Fruit fly (Drosophila melanogaster) whole organism, embryonic: ENCODE results near the gene CG44004.
A peak's percentile ranks its signal among the peaks of the same experiment; 100 is the strongest.

Experiments used
- Bgb ChIP-seq: fragments of 200-800 bp; sonication (Bioruptor generic); IDR thresholded peaks from 2 replicates; pipeline ENCODE4 v1.3.6; 2022; ENCODE audit warnings: missing biosample characterization, missing genetic modification characterization; ENCODE audit not compliant: partially characterized antibody
- CG11093 ChIP-seq: fragments of 200-800 bp; sonication (Bioruptor generic); IDR thresholded peaks from 3 replicates; pipeline ENCODE4 v1.3.6; 2022; ENCODE audit warnings: missing biosample characterization, missing genetic modification characterization
- CG11247 ChIP-seq: fragments of 200-800 bp; sonication (Bioruptor generic); IDR thresholded peaks from 2 replicates; pipeline ENCODE4 v1.3.6; 2022; ENCODE audit warnings: missing biosample characterization, missing genetic modification characterization
- CG13424 ChIP-seq: fragments of 200-800 bp; sonication (Bioruptor generic); optimal IDR thresholded peaks from 2 replicates; lab custom pipeline; 2019; ENCODE audit warnings: missing biosample characterization, mild to moderate bottlenecking, missing genetic modification characterization, moderate library complexity
- CG15073 ChIP-seq: fragments of 200-800 bp; sonication (Bioruptor generic); optimal IDR thresholded peaks from 2 replicates; lab custom pipeline; 2016; ENCODE audit warnings: missing biosample characterization, missing genetic modification characterization
- CG17568 ChIP-seq: fragments of 200-800 bp; sonication (Bioruptor generic); optimal IDR thresholded peaks from 2 replicates; lab custom pipeline; 2018; ENCODE audit warnings: missing biosample characterization, mild to moderate bottlenecking, missing genetic modification characterization, moderate library complexity
- CG18599 ChIP-seq: fragments of 200-800 bp; sonication (Bioruptor generic); optimal IDR thresholded peaks from 3 replicates; lab custom pipeline; 2017; ENCODE audit warnings: missing biosample characterization, missing genetic modification characterization, mild to moderate bottlenecking, moderate library complexity, missing genetic modification reagents
- CG3726 ChIP-seq: fragments of 200-800 bp; sonication (Bioruptor generic); IDR thresholded peaks from 3 replicates; pipeline ENCODE4, ENCODE4 v1.3.6; 2022; ENCODE audit warnings: missing biosample characterization, missing genetic modification characterization
- CG4282 ChIP-seq: fragments of 200-800 bp; sonication (Bioruptor generic); optimal IDR thresholded peaks from 2 replicates; lab custom pipeline; 2016; ENCODE audit warnings: missing biosample characterization, missing genetic modification characterization
- CG4617 ChIP-seq: fragments of 200-800 bp; sonication (Bioruptor generic); optimal IDR thresholded peaks from 3 replicates; lab custom pipeline; 2016; ENCODE audit warnings: missing biosample characterization, missing genetic modification characterization, borderline replicate concordance
- CG6272 ChIP-seq: fragments of 200-800 bp; sonication (Bioruptor generic); IDR thresholded peaks from 2 replicates; pipeline ENCODE4 v1.3.6; 2022; ENCODE audit warnings: missing biosample characterization, missing genetic modification characterization
- CG6689 ChIP-seq: fragments of 200-800 bp; sonication (Bioruptor generic); IDR thresholded peaks from 2 replicates; pipeline ENCODE4 v1.3.6; 2022; ENCODE audit warnings: missing biosample characterization, missing genetic modification characterization
- CG7357 ChIP-seq: fragments of 200-800 bp; sonication (Bioruptor generic); IDR thresholded peaks from 3 replicates; pipeline ENCODE4 v1.3.6; 2022; ENCODE audit warnings: missing biosample characterization, missing genetic modification characterization
- CG7745 ChIP-seq: fragments of 200-800 bp; sonication (Bioruptor generic); optimal IDR thresholded peaks from 2 replicates; lab custom pipeline; 2018; ENCODE audit warnings: missing biosample characterization, mild to moderate bottlenecking, missing genetic modification characterization, moderate library complexity
- CG7928 ChIP-seq: fragments of 200-800 bp; sonication (Bioruptor generic); optimal IDR thresholded peaks from 2 replicates; lab custom pipeline; 2017; ENCODE audit warnings: missing biosample characterization, mild to moderate bottlenecking, missing genetic modification characterization
- CG9932 ChIP-seq: fragments of 200-800 bp; sonication (Bioruptor generic); IDR thresholded peaks from 2 replicates; pipeline ENCODE4 v1.3.6; 2022; ENCODE audit warnings: missing biosample characterization, missing genetic modification characterization
- CkIIα-i1 ChIP-seq: fragments of 200-800 bp; sonication (Bioruptor generic); IDR thresholded peaks from 2 replicates; pipeline ENCODE4 v1.3.6; 2022; ENCODE audit warnings: missing biosample characterization, missing genetic modification characterization
- Dfd ChIP-seq, 2 experiments: fragments of >200 bp; optimal IDR thresholded peaks; 2 replicates each; lab custom pipeline; 2017; ENCODE audit warnings: missing biosample characterization in 2 of 2, missing genetic modification characterization in 2 of 2
- Elba2 ChIP-seq: fragments of 200-800 bp; sonication (Bioruptor generic); optimal IDR thresholded peaks from 3 replicates; lab custom pipeline; 2016; ENCODE audit warnings: missing biosample characterization, missing genetic modification characterization
- Fer3 ChIP-seq: fragments of 200-800 bp; sonication (Bioruptor generic); optimal IDR thresholded peaks from 2 replicates; lab custom pipeline; 2018; ENCODE audit warnings: missing biosample characterization, mild to moderate bottlenecking, missing genetic modification characterization, moderate library complexity
- H15 ChIP-seq: fragments of 200-800 bp; sonication (Bioruptor generic); IDR thresholded peaks from 3 replicates; pipeline ENCODE4 v1.3.6; 2022; ENCODE audit warnings: missing biosample characterization, missing genetic modification characterization
- HLH54F ChIP-seq: fragments of 200-800 bp; sonication (Bioruptor generic); optimal IDR thresholded peaks from 3 replicates; lab custom pipeline; 2016; ENCODE audit warnings: missing biosample characterization, missing genetic modification characterization
- Hr39 ChIP-seq: fragments of >200 bp; optimal IDR thresholded peaks from 2 replicates; lab custom pipeline; 2017
- Hsf ChIP-seq: fragments of 200-800 bp; sonication (Bioruptor generic); optimal IDR thresholded peaks from 3 replicates; lab custom pipeline; 2016; ENCODE audit warnings: missing biosample characterization, missing genetic modification characterization
- Lpt ChIP-seq: fragments of >200 bp; optimal IDR thresholded peaks from 2 replicates; lab custom pipeline; 2018; ENCODE audit warnings: missing biosample characterization, missing genetic modification characterization
- Oaz ChIP-seq: fragments of 200-800 bp; sonication (Bioruptor generic); IDR thresholded peaks from 2 replicates; pipeline ENCODE4 v1.3.6; 2022; ENCODE audit warnings: missing biosample characterization, missing genetic modification characterization
- Opbp ChIP-seq: fragments of 200-800 bp; sonication (Bioruptor generic); IDR thresholded peaks from 3 replicates; pipeline ENCODE4 v1.3.6; 2022; ENCODE audit warnings: missing biosample characterization, missing genetic modification characterization; ENCODE audit not compliant: partially characterized antibody
- Ravus ChIP-seq: fragments of 200-800 bp; sonication (Bioruptor generic); IDR thresholded peaks from 2 replicates; pipeline ENCODE4 v1.3.6; 2022; ENCODE audit warnings: missing biosample characterization, missing genetic modification characterization
- Scr ChIP-seq: fragments of 200-800 bp; sonication (Bioruptor generic); IDR thresholded peaks from 2 replicates; pipeline ENCODE4 v1.3.6; 2022; ENCODE audit warnings: missing biosample characterization, missing genetic modification characterization; ENCODE audit not compliant: partially characterized antibody
- Side ChIP-seq: fragments of 200-800 bp; sonication (Bioruptor generic); optimal IDR thresholded peaks from 2 replicates; lab custom pipeline; 2016; ENCODE audit warnings: missing biosample characterization, missing genetic modification characterization
- Trl ChIP-seq, 3 experiments: fragments of >200 bp in 2 of 3; fragments of 200-800 bp in 1 of 3; sonication (Bioruptor generic) in 1 of 3; optimal IDR thresholded peaks; 2 replicates in 1 of 3; 3 replicates in 2 of 3; lab custom pipeline; 2016 to 2017; ENCODE audit warnings: missing biosample characterization in 1 of 3, missing genetic modification characterization in 1 of 3
- az2 ChIP-seq: fragments of 200-800 bp; sonication (Bioruptor generic); optimal IDR thresholded peaks from 3 replicates; lab custom pipeline; 2016; ENCODE audit warnings: missing biosample characterization, missing genetic modification characterization
- bab2 ChIP-seq: fragments of 200-800 bp; sonication (Bioruptor generic); optimal IDR thresholded peaks from 2 replicates; lab custom pipeline; 2016; ENCODE audit warnings: missing biosample characterization, missing genetic modification characterization
- bowl ChIP-seq: fragments of 200-800 bp; sonication (Bioruptor generic); IDR thresholded peaks from 2 replicates; pipeline ENCODE4 v1.3.6; 2022; ENCODE audit warnings: missing biosample characterization, missing genetic modification characterization
- cad ChIP-seq: fragments of >200 bp; optimal IDR thresholded peaks from 2 replicates; lab custom pipeline; 2017; ENCODE audit warnings: missing biosample characterization, missing genetic modification characterization
- caup ChIP-seq: fragments of 200-800 bp; sonication (Bioruptor generic); optimal IDR thresholded peaks from 3 replicates; lab custom pipeline; 2017; ENCODE audit warnings: missing biosample characterization, mild to moderate bottlenecking, missing genetic modification characterization, moderate library complexity; ENCODE audit not compliant: severe bottlenecking
- crc ChIP-seq: fragments of 200-800 bp; sonication (Bioruptor generic); optimal IDR thresholded peaks from 2 replicates; lab custom pipeline; 2016; ENCODE audit warnings: missing biosample characterization, missing genetic modification characterization
- fd102C ChIP-seq: fragments of 200-800 bp; sonication (Bioruptor generic); optimal IDR thresholded peaks from 2 replicates; lab custom pipeline; 2018; ENCODE audit warnings: missing biosample characterization, mild to moderate bottlenecking, missing genetic modification characterization, moderate library complexity
- gro ChIP-seq: fragments of 200-800 bp; sonication (Bioruptor generic); optimal IDR thresholded peaks from 2 replicates; lab custom pipeline; 2016; ENCODE audit warnings: missing biosample characterization, missing genetic modification characterization
- ind ChIP-seq: fragments of 200-800 bp; sonication (Bioruptor generic); optimal IDR thresholded peaks from 3 replicates; lab custom pipeline; 2016; ENCODE audit warnings: missing biosample characterization, missing genetic modification characterization
- kah ChIP-seq: fragments of 200-800 bp; sonication (Bioruptor generic); optimal IDR thresholded peaks from 2 replicates; lab custom pipeline; 2018; ENCODE audit warnings: missing biosample characterization, mild to moderate bottlenecking, missing genetic modification characterization
- ken ChIP-seq: fragments of 200-800 bp; sonication (Bioruptor generic); IDR thresholded peaks from 3 replicates; pipeline ENCODE4 v1.3.6; 2022; ENCODE audit warnings: missing biosample characterization, missing genetic modification characterization
- kni ChIP-seq: fragments of 200-800 bp; sonication (Bioruptor generic); optimal IDR thresholded peaks from 3 replicates; lab custom pipeline; 2017; ENCODE audit warnings: mild to moderate bottlenecking, missing biosample characterization, missing genetic modification reagents, missing genetic modification characterization
- otp ChIP-seq: fragments of 200-800 bp; sonication (Bioruptor generic); IDR thresholded peaks from 3 replicates; pipeline ENCODE4, ENCODE4 v1.3.6; 2022; ENCODE audit warnings: missing biosample characterization, missing genetic modification characterization
- pzg ChIP-seq: fragments of 200-800 bp; sonication (Bioruptor generic); optimal IDR thresholded peaks from 3 replicates; lab custom pipeline; 2018; ENCODE audit warnings: missing biosample characterization, mild to moderate bottlenecking, missing genetic modification characterization, moderate library complexity
- row ChIP-seq: fragments of 200-800 bp; sonication (Bioruptor generic); IDR thresholded peaks from 3 replicates; pipeline ENCODE4 v1.3.6; 2022; ENCODE audit warnings: missing biosample characterization, missing genetic modification characterization
- salm ChIP-seq: fragments of 200-800 bp; sonication (Bioruptor generic); optimal IDR thresholded peaks from 2 replicates; lab custom pipeline; 2018; ENCODE audit warnings: missing biosample characterization, mild to moderate bottlenecking, missing genetic modification characterization
- sug ChIP-seq: fragments of 200-800 bp; optimal IDR thresholded peaks from 2 replicates; lab custom pipeline; 2019; ENCODE audit warnings: missing biosample characterization, mild to moderate bottlenecking, missing genetic modification characterization, moderate library complexity
- tup ChIP-seq: fragments of 200-800 bp; sonication (Bioruptor generic); optimal IDR thresholded peaks from 2 replicates; lab custom pipeline; 2016; ENCODE audit warnings: missing biosample characterization, mild to moderate bottlenecking, missing genetic modification characterization, moderate library complexity

CG44004 gene

DNA sequence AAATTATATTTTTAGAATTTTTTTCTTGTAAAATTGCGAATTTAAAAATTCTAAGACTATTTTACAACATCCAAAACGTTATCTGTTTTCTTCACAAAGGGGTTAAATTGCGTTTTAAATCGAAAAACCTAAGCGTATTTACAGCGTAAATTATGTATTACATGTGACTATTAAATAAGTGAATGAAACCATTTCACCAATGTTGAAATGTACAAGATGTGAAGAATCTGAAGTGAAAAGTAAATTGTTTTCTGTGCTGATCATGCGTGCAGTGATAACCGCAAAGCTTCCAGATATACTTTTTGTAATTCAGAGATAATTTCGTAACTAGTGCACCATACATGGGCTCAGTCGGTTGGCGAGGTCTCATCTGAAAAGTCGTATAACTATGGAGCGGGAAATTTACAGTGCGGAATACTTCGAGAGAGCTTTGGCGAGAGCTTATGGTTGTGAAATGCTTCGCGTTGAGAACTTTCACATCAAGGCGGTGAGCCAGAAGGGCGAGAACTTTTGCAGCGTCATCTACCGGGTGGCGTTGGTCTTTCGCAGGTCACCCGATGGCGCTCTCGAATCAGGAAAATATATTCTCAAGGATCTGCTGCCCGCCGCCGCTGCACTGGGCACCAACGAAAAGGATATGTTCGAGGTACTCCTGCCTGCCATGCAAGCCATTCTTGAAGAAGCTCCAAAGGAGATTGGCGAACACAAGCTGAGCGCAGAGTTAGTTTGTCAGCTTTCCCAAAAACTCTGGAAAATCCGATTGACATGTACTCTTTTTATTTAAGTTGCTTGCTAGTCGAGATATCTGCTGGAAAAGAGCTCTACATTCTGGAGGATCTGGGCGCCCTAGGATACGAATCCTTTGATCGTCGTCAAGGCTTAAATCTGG is 40.6 kb upstream of the CG44004 start (continued):
- no peak for TF ChIP-seq kah (GFP tag; lab: Kevin White, UChicago)
- peak; percentile 55 for TF ChIP-seq sug (tag; lab: Kevin White, UChicago)
- TF ChIP-seq CG17568: no peak
- TF ChIP-seq CG6272 (GFP tag; lab: Robert Waterston, UW): no peak
- no peak for TF ChIP-seq Ravus (GFP tag; lab: Robert Waterston, UW)
- peak; percentile 44 for TF ChIP-seq CG4282 (GFP tag; lab: Kevin White, UChicago)
- TF ChIP-seq Fer3 (tag; lab: Kevin White, UChicago): peak; percentile 30
- 0 out of 2 replicates have a peak, but pooled peaks have one; percentile 19 for TF ChIP-seq Oaz
- peak; percentile 5 for TF ChIP-seq pzg (GFP tag; lab: Kevin White, UChicago)
- peak; percentile 18 for TF ChIP-seq bab2
- TF ChIP-seq CkIIα-i1 (GFP tag; lab: Robert Waterston, UW): no peak
- peak; percentile 50 for TF ChIP-seq Side (GFP tag; lab: Kevin White, UChicago)
- TF ChIP-seq otp (GFP tag; lab: Robert Waterston, UW): no peak
- TF ChIP-seq H15: peak; percentile 70
- TF ChIP-seq bowl (GFP tag; lab: Robert Waterston, UW): peak; percentile 48; the same call in 1 of the 2 replicates
- peak; percentile 79 for TF ChIP-seq CG18599 (GFP tag; lab: Kevin White, UChicago)
- no peak for TF ChIP-seq cad (GFP tag; lab: Kevin White, UChicago)
- peak in 1 of 2 experiments; percentile 2 for TF ChIP-seq Trl (optimal IDR thresholded peaks at IDR 0.05; lab: Kevin White, UChicago)
- peak; percentile 54 for TF ChIP-seq Trl (GFP tag; optimal IDR thresholded peaks at IDR 0.05; lab: Kevin White, UChicago)
- peak; percentile 46 for TF ChIP-seq gro (GFP tag; lab: Kevin White, UChicago)
- no peak for TF ChIP-seq fd102C (GFP tag; lab: Kevin White, UChicago)
- TF ChIP-seq CG6689 (GFP tag; lab: Robert Waterston, UW): no peak; the same call in 1 of the 2 replicates
- TF ChIP-seq CG7745 (tag; lab: Kevin White, UChicago): no peak
- TF ChIP-seq CG3726 (GFP tag; lab: Robert Waterston, UW): no peak
- TF ChIP-seq Lpt: no peak
- TF ChIP-seq CG7928 (GFP tag; lab: Kevin White, UChicago): no peak
- peak; percentile 69 for TF ChIP-seq CG11247 (GFP tag; lab: Robert Waterston, UW)
- no peak for TF ChIP-seq Elba2 (GFP tag; lab: Kevin White, UChicago)
- TF ChIP-seq Bgb: peak; percentile 44; the same call in 1 of the 2 replicates
- no peak; the same call in 1 of the 3 replicates for TF ChIP-seq row (GFP tag; lab: Robert Waterston, UW)
- TF ChIP-seq Opbp (GFP tag; lab: Robert Waterston, UW): 0 out of 3 replicates have a peak, but pooled peaks have one; percentile 21
- no peak for TF ChIP-seq tup
- peak; percentile 28 for TF ChIP-seq Hsf (GFP tag; lab: Kevin White, UChicago)
- TF ChIP-seq Dfd (GFP tag; optimal IDR thresholded peaks at IDR 0.05; lab: Kevin White, UChicago): no peak
- no peak for TF ChIP-seq HLH54F (GFP tag; lab: Kevin White, UChicago)
- no peak for TF ChIP-seq crc (GFP tag; lab: Kevin White, UChicago)
- no peak for TF ChIP-seq CG7357 (GFP tag; lab: Robert Waterston, UW)
- peak; percentile 25 for TF ChIP-seq salm (tag; lab: Kevin White, UChicago)
- peak; percentile 23; the same call in 1 of the 2 replicates for TF ChIP-seq Scr (GFP tag; lab: Robert Waterston, UW)
- no peak for TF ChIP-seq CG4617 (GFP tag; lab: Kevin White, UChicago)
- TF ChIP-seq ken (GFP tag; lab: Robert Waterston, UW): 0 out of 3 replicates have a peak, but pooled peaks have one; percentile 15
- peak; percentile 26 for TF ChIP-seq kni (GFP tag; lab: Kevin White, UChicago)
- peak; percentile 75 for TF ChIP-seq caup
- no peak for TF ChIP-seq ind (GFP tag; lab: Kevin White, UChicago)
- no peak for TF ChIP-seq CG9932 (GFP tag; lab: Robert Waterston, UW)
- no peak for TF ChIP-seq CG15073 (GFP tag; lab: Kevin White, UChicago)
- peak; percentile 59 for TF ChIP-seq CG13424 (tag; lab: Kevin White, UChicago)
- no peak for TF ChIP-seq az2 (GFP tag; lab: Kevin White, UChicago)
- no peak for TF ChIP-seq Hr39 (lab: Kevin White, UChicago)
- no peak for TF ChIP-seq CG11093 (GFP tag; lab: Robert Waterston, UW)
